Fruit fly (Drosophila melanogaster) whole organism, embryonic: Measurements from ENCODE around the gene COX6B.
A peak's percentile ranks its signal among the peaks of the same experiment; 100 is the strongest.

Experiments
- Adf1 ChIP-seq: fragments of 200-800 bp; sonication (Bioruptor generic); IDR thresholded peaks from 2 replicates; pipeline ENCODE4 v1.3.6; 2022; ENCODE audit warnings: missing biosample characterization, missing genetic modification characterization
- Atf-2 ChIP-seq: fragments of 200-800 bp; sonication (Bioruptor generic); optimal IDR thresholded peaks from 2 replicates; lab custom pipeline; 2016; ENCODE audit warnings: missing biosample characterization, missing genetic modification characterization
- Bdp1 ChIP-seq: fragments of 200-800 bp; sonication (Bioruptor generic); optimal IDR thresholded peaks from 3 replicates; lab custom pipeline; 2016; ENCODE audit warnings: missing biosample characterization, missing genetic modification characterization
- CG11093 ChIP-seq: fragments of 200-800 bp; sonication (Bioruptor generic); IDR thresholded peaks from 3 replicates; pipeline ENCODE4 v1.3.6; 2022; ENCODE audit warnings: missing biosample characterization, missing genetic modification characterization
- CG12299 ChIP-seq: fragments of 200-800 bp; sonication (Bioruptor generic); optimal IDR thresholded peaks from 2 replicates; lab custom pipeline; 2018; ENCODE audit warnings: missing biosample characterization, mild to moderate bottlenecking, missing genetic modification characterization
- CG12744 ChIP-seq: fragments of 200-800 bp; sonication (Bioruptor generic); optimal IDR thresholded peaks from 2 replicates; lab custom pipeline; 2016; ENCODE audit warnings: missing biosample characterization, missing genetic modification characterization
- CG2129 ChIP-seq: fragments of 200-800 bp; sonication (Bioruptor generic); IDR thresholded peaks from 2 replicates; pipeline ENCODE4 v1.3.6; 2022; ENCODE audit warnings: missing biosample characterization, missing genetic modification characterization; ENCODE audit not compliant: partially characterized antibody
- CG2202 ChIP-seq: fragments of 200-800 bp; sonication (Bioruptor generic); optimal IDR thresholded peaks from 2 replicates; lab custom pipeline; 2018; ENCODE audit warnings: missing biosample characterization, mild to moderate bottlenecking, missing genetic modification characterization
- CG30403 ChIP-seq: fragments of 200-800 bp; sonication (Bioruptor generic); optimal IDR thresholded peaks from 3 replicates; lab custom pipeline; 2016; ENCODE audit warnings: missing biosample characterization, missing genetic modification characterization
- CG31224 ChIP-seq: fragments of 200-800 bp; sonication (Bioruptor generic); IDR thresholded peaks from 2 replicates; pipeline ENCODE4 v1.3.6; 2022; ENCODE audit warnings: missing biosample characterization, missing genetic modification characterization
- CG32532 ChIP-seq: fragments of 200-800 bp; sonication (Bioruptor generic); IDR thresholded peaks from 2 replicates; pipeline ENCODE4 v1.3.6; 2022; ENCODE audit warnings: missing biosample characterization, missing genetic modification characterization
- CG3726 ChIP-seq: fragments of 200-800 bp; sonication (Bioruptor generic); IDR thresholded peaks from 3 replicates; pipeline ENCODE4, ENCODE4 v1.3.6; 2022; ENCODE audit warnings: missing biosample characterization, missing genetic modification characterization
- CG4854 ChIP-seq: fragments of 200-800 bp; sonication (Bioruptor generic); optimal IDR thresholded peaks from 2 replicates; lab custom pipeline; 2016; ENCODE audit warnings: missing biosample characterization, missing genetic modification characterization, inconsistent platforms
- CG6654 ChIP-seq: fragments of 200-800 bp; sonication (Bioruptor generic); optimal IDR thresholded peaks from 2 replicates; lab custom pipeline; 2017; ENCODE audit warnings: missing biosample characterization, mild to moderate bottlenecking, missing genetic modification characterization
- CG8359 ChIP-seq: fragments of 200-800 bp; sonication (Bioruptor generic); optimal IDR thresholded peaks from 2 replicates; lab custom pipeline; 2017; ENCODE audit warnings: missing biosample characterization, mild to moderate bottlenecking, missing genetic modification characterization, borderline replicate concordance
- CG8765 ChIP-seq: fragments of 200-800 bp; sonication (Bioruptor generic); IDR thresholded peaks from 2 replicates; pipeline ENCODE4 v1.3.6; 2022; ENCODE audit warnings: missing biosample characterization, missing genetic modification characterization
- CG8924 ChIP-seq: fragments of 200-800 bp; optimal IDR thresholded peaks from 3 replicates; lab custom pipeline; 2019; ENCODE audit warnings: missing biosample characterization, mild to moderate bottlenecking, missing genetic modification characterization, moderate library complexity
- CG9797 ChIP-seq: fragments of 200-800 bp; sonication (Bioruptor generic); optimal IDR thresholded peaks from 3 replicates; lab custom pipeline; 2018; ENCODE audit warnings: missing biosample characterization, mild to moderate bottlenecking, missing genetic modification characterization
- Chrac-16 ChIP-seq: fragments of 200-800 bp; sonication (Bioruptor generic); optimal IDR thresholded peaks from 3 replicates; lab custom pipeline; 2016; ENCODE audit warnings: missing biosample characterization, missing genetic modification characterization
- Dad ChIP-seq: fragments of 200-800 bp; sonication (Bioruptor generic); optimal IDR thresholded peaks from 3 replicates; lab custom pipeline; 2016; ENCODE audit warnings: missing biosample characterization, missing genetic modification characterization
- Dfd ChIP-seq, 2 experiments: fragments of >200 bp; optimal IDR thresholded peaks; 2 replicates each; lab custom pipeline; 2017; ENCODE audit warnings: missing biosample characterization in 2 of 2, missing genetic modification characterization in 2 of 2
- Fer1 ChIP-seq: fragments of 200-800 bp; sonication (Bioruptor generic); optimal IDR thresholded peaks from 2 replicates; lab custom pipeline; 2017; ENCODE audit warnings: missing biosample characterization, mild to moderate bottlenecking, missing genetic modification characterization
- Hand ChIP-seq: fragments of 200-800 bp; sonication (Bioruptor generic); optimal IDR thresholded peaks from 2 replicates; lab custom pipeline; 2017; ENCODE audit warnings: mild to moderate bottlenecking, missing biosample characterization, missing genetic modification reagents, missing genetic modification characterization
- Hr78 ChIP-seq, 2 experiments: fragments of 200-800 bp in 1 of 2; fragments of >200 bp in 1 of 2; sonication (Bioruptor generic) in 1 of 2; optimal IDR thresholded peaks; 2 replicates each; lab custom pipeline; 2017 to 2019; ENCODE audit warnings: missing biosample characterization in 2 of 2, missing genetic modification characterization in 2 of 2, mild to moderate bottlenecking in 1 of 2, moderate library complexity in 1 of 2
- Lpt ChIP-seq: fragments of >200 bp; optimal IDR thresholded peaks from 2 replicates; lab custom pipeline; 2018; ENCODE audit warnings: missing biosample characterization, missing genetic modification characterization
- MESR4 ChIP-seq: fragments of 200-800 bp; sonication (Bioruptor generic); optimal IDR thresholded peaks from 2 replicates; lab custom pipeline; 2018; ENCODE audit warnings: missing biosample characterization, mild to moderate bottlenecking, missing genetic modification characterization, moderate library complexity
- Meics ChIP-seq: fragments of 200-800 bp; sonication (Bioruptor generic); optimal IDR thresholded peaks from 2 replicates; lab custom pipeline; 2017; ENCODE audit warnings: missing biosample characterization, mild to moderate bottlenecking, missing genetic modification characterization
- NC2α ChIP-seq: fragments of 200-800 bp; sonication (Bioruptor generic); optimal IDR thresholded peaks from 2 replicates; lab custom pipeline; 2016; ENCODE audit warnings: missing biosample characterization, missing genetic modification characterization
- Scr ChIP-seq: fragments of 200-800 bp; sonication (Bioruptor generic); IDR thresholded peaks from 2 replicates; pipeline ENCODE4 v1.3.6; 2022; ENCODE audit warnings: missing biosample characterization, missing genetic modification characterization; ENCODE audit not compliant: partially characterized antibody
- Sry-δ ChIP-seq: fragments of 200-800 bp; sonication (Bioruptor generic); optimal IDR thresholded peaks from 2 replicates; lab custom pipeline; 2016; ENCODE audit warnings: missing biosample characterization, missing genetic modification characterization
- Ssrp ChIP-seq: fragments of 200-800 bp; sonication (Bioruptor generic); optimal IDR thresholded peaks from 2 replicates; lab custom pipeline; 2018; ENCODE audit warnings: missing biosample characterization, mild to moderate bottlenecking, missing genetic modification characterization, moderate library complexity
- Trl ChIP-seq, 3 experiments: fragments of >200 bp in 2 of 3; fragments of 200-800 bp in 1 of 3; sonication (Bioruptor generic) in 1 of 3; optimal IDR thresholded peaks; 2 replicates in 1 of 3; 3 replicates in 2 of 3; lab custom pipeline; 2016 to 2017; ENCODE audit warnings: missing biosample characterization in 1 of 3, missing genetic modification characterization in 1 of 3
- al ChIP-seq: fragments of 200-800 bp; sonication (Bioruptor generic); IDR thresholded peaks from 2 replicates; pipeline ENCODE4 v1.3.6; 2022; ENCODE audit warnings: missing biosample characterization, missing genetic modification characterization
- corto ChIP-seq: fragments of 200-800 bp; sonication (Bioruptor generic); optimal IDR thresholded peaks from 2 replicates; lab custom pipeline; 2016; ENCODE audit warnings: missing biosample characterization, mild to moderate bottlenecking, missing genetic modification characterization, moderate library complexity
- crol ChIP-seq: fragments of 200-800 bp; sonication (Bioruptor generic); IDR thresholded peaks from 2 replicates; pipeline ENCODE4 v1.3.6; 2022; ENCODE audit warnings: missing biosample characterization, missing genetic modification characterization
- danr ChIP-seq: fragments of 200-800 bp; sonication (Bioruptor generic); IDR thresholded peaks from 2 replicates; pipeline ENCODE4 v1.3.6; 2022; ENCODE audit warnings: missing biosample characterization, missing genetic modification characterization
- dimm ChIP-seq: fragments of 200-800 bp; sonication (Bioruptor generic); IDR thresholded peaks from 2 replicates; pipeline ENCODE4 v1.3.6; 2022; ENCODE audit warnings: missing biosample characterization, missing genetic modification characterization
- disco-r ChIP-seq: fragments of 200-800 bp; sonication (Bioruptor generic); optimal IDR thresholded peaks from 2 replicates; lab custom pipeline; 2016; ENCODE audit warnings: missing biosample characterization, missing genetic modification characterization
- dysf ChIP-seq: fragments of 200-800 bp; sonication (Bioruptor generic); IDR thresholded peaks from 3 replicates; pipeline ENCODE4 v1.3.6; 2022; ENCODE audit warnings: missing biosample characterization, missing genetic modification characterization
- grau ChIP-seq: fragments of 200-800 bp; optimal IDR thresholded peaks from 3 replicates; lab custom pipeline; 2019; ENCODE audit warnings: missing biosample characterization, mild to moderate bottlenecking, missing genetic modification characterization, moderate library complexity
- kay ChIP-seq: fragments of 200-800 bp; sonication (Bioruptor generic); optimal IDR thresholded peaks from 2 replicates; lab custom pipeline; 2016; ENCODE audit warnings: missing biosample characterization, missing genetic modification characterization
- nmo ChIP-seq: fragments of 200-800 bp; sonication (Bioruptor generic); optimal IDR thresholded peaks from 2 replicates; lab custom pipeline; 2018; ENCODE audit warnings: missing biosample characterization, mild to moderate bottlenecking, missing genetic modification characterization, moderate library complexity
- pita ChIP-seq: fragments of 200-800 bp; sonication (Bioruptor generic); optimal IDR thresholded peaks from 2 replicates; lab custom pipeline; 2017; ENCODE audit warnings: missing biosample characterization, mild to moderate bottlenecking, missing genetic modification characterization
- run ChIP-seq: fragments of 200-800 bp; sonication (Bioruptor generic); optimal IDR thresholded peaks from 3 replicates; lab custom pipeline; 2018; ENCODE audit warnings: missing biosample characterization, mild to moderate bottlenecking, missing genetic modification characterization
- sima ChIP-seq: fragments of 200-800 bp; sonication (Bioruptor generic); optimal IDR thresholded peaks from 2 replicates; lab custom pipeline; 2016; ENCODE audit warnings: missing biosample characterization, missing genetic modification characterization
- slbo ChIP-seq: fragments of 200-800 bp; sonication (Bioruptor generic); IDR thresholded peaks from 2 replicates; pipeline ENCODE4 v1.3.6; 2022; ENCODE audit warnings: missing biosample characterization, missing genetic modification characterization
- slou ChIP-seq: fragments of 200-800 bp; sonication (Bioruptor generic); optimal IDR thresholded peaks from 3 replicates; lab custom pipeline; 2016; ENCODE audit warnings: missing biosample characterization, missing genetic modification characterization
- trem ChIP-seq: fragments of 200-800 bp; optimal IDR thresholded peaks from 3 replicates; lab custom pipeline; 2019; ENCODE audit warnings: missing biosample characterization, mild to moderate bottlenecking, missing genetic modification characterization, moderate library complexity
- z ChIP-seq: fragments of 200-800 bp; sonication (Bioruptor generic); IDR thresholded peaks from 3 replicates; pipeline ENCODE4 v1.3.6; 2022; ENCODE audit warnings: missing biosample characterization, missing genetic modification characterization
- zfh2 ChIP-seq: fragments of 200-800 bp; sonication (Bioruptor generic); optimal IDR thresholded peaks from 2 replicates; lab custom pipeline; 2016; ENCODE audit warnings: missing biosample characterization, missing genetic modification characterization

COX6B gene

DNA sequence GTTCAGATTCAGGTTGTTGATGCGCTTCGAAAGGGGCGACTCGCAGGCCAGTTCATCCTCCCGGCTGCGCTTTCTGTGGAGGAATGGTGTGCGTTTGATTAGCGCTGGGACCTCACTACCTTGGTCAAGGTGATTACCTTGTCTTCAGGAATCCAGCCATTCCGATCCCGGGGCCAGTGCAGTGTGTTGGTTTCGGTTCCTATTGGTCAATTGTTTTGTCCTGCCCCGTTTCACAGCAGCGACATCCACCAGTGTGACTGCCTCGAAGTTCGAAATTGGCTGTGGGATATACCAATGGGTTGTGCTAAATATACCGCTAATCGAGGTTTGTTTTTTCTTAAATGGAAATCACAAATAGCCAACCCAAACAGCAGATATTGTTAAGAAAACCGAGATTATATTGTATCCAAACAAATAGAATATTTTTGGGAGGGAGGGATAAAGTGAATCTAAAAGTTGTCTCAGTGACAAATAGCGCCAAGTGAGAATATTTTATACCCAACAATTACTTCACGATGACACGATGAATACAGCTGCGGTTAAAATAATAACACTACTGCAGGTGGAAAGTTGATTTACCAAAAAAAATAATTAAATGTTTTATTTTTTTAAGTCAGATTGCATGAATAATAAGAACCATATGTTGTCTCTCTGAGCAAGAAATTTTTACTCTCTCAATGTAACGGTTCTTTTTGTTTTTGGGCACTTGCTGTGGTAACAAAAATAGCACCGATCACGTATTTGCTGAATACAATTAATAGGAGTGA lies 49.2 kb downstream of the COX6B start, which contains the start of gene CG14229 (continued):
- TF ChIP-seq slbo (GFP tag; lab: Robert Waterston, UW) (peak; percentile 38), Hand (GFP tag; lab: Kevin White, UChicago) (no peak), grau (no peak), corto (GFP tag; lab: Kevin White, UChicago) (no peak), zfh2 (GFP tag; lab: Kevin White, UChicago) (no peak), CG11093 (GFP tag; lab: Robert Waterston, UW) (no peak), Meics (GFP tag; lab: Kevin White, UChicago) (peak; percentile 8), NC2α (GFP tag; lab: Kevin White, UChicago) (no peak), Bdp1 (GFP tag; lab: Kevin White, UChicago) (no peak), Dad (GFP tag; lab: Kevin White, UChicago) (no peak), CG6654 (GFP tag; lab: Kevin White, UChicago) (no peak), dysf (GFP tag; lab: Robert Waterston, UW) (no peak), Hr78 (GFP tag; optimal IDR thresholded peaks at IDR 0.05; lab: Kevin White, UChicago) (no peak), trem (tag; lab: Kevin White, UChicago) (no peak), pita (GFP tag; lab: Kevin White, UChicago) (no peak), nmo (no peak), Lpt (GFP tag; lab: Kevin White, UChicago) (no peak), kay (no peak), CG8924 (tag; lab: Kevin White, UChicago) (no peak), CG12299 (tag; lab: Kevin White, UChicago) (no peak), Atf-2 (GFP tag; lab: Kevin White, UChicago) (no peak), sima (GFP tag; lab: Kevin White, UChicago) (no peak), z (GFP tag; lab: Robert Waterston, UW) (no peak), CG9797 (GFP tag; lab: Kevin White, UChicago) (peak; percentile 35), CG31224 (GFP tag; lab: Robert Waterston, UW) (no peak), Sry-δ (GFP tag; lab: Kevin White, UChicago) (peak; percentile 3), run (no peak), Scr (GFP tag; lab: Robert Waterston, UW) (peak; percentile 37; the same call in 1 of the 2 replicates), CG8359 (GFP tag; lab: Kevin White, UChicago) (no peak), MESR4 (GFP tag; lab: Kevin White, UChicago) (peak; percentile 30), Ssrp (tag; lab: Kevin White, UChicago) (no peak), slou (GFP tag; lab: Kevin White, UChicago) (no peak), al (GFP tag; lab: Robert Waterston, UW) (peak; percentile 27; the same call in 1 of the 2 replicates), danr (GFP tag; lab: Robert Waterston, UW) (no peak), Chrac-16 (GFP tag; lab: Kevin White, UChicago) (no peak), CG30403 (GFP tag; lab: Kevin White, UChicago) (peak; percentile 23), CG2129 (GFP tag; lab: Robert Waterston, UW) (no peak), CG3726 (GFP tag; lab: Robert Waterston, UW) (no peak), Dfd (GFP tag; optimal IDR thresholded peaks at IDR 0.05; lab: Kevin White, UChicago) (no peak), Fer1 (no peak), crol (GFP tag; lab: Robert Waterston, UW) (no peak), CG32532 (GFP tag; lab: Robert Waterston, UW) (peak; percentile 39; the same call in 1 of the 2 replicates), CG12744 (GFP tag; lab: Kevin White, UChicago) (no peak), CG2202 (tag; lab: Kevin White, UChicago) (no peak), Adf1 (no peak), Trl (optimal IDR thresholded peaks at IDR 0.05; lab: Kevin White, UChicago) (no peak), Trl (GFP tag; optimal IDR thresholded peaks at IDR 0.05; lab: Kevin White, UChicago) (no peak), dimm (GFP tag; lab: Robert Waterston, UW) (no peak), CG8765 (GFP tag; lab: Robert Waterston, UW) (no peak), disco-r (GFP tag; lab: Kevin White, UChicago) (no peak), CG4854 (no peak)
